Fruit fly (Drosophila melanogaster) whole organism, wandering third instar larva: ENCODE data around the gene Tnpo.

ENCODE experiments used
- Abd-B ChIP-seq: fragments of >200 bp; optimal IDR thresholded peaks from 2 replicates; lab custom pipeline; 2017; ENCODE audit warnings: missing biosample characterization, missing genetic modification characterization
- CG32264 ChIP-seq: fragments of 200-800 bp; sonication (Bioruptor generic); optimal IDR thresholded peaks from 2 replicates; lab custom pipeline; 2016; ENCODE audit warnings: missing biosample characterization, missing genetic modification characterization
- CG9705 ChIP-seq: fragments of 200-800 bp; sonication (Bioruptor generic); optimal IDR thresholded peaks from 2 replicates; lab custom pipeline; 2018; ENCODE audit warnings: missing biosample characterization, mild to moderate bottlenecking, missing genetic modification characterization
- CrebA ChIP-seq: fragments of 200-800 bp; sonication (Bioruptor generic); optimal IDR thresholded peaks from 2 replicates; lab custom pipeline; 2016; ENCODE audit warnings: missing biosample characterization, mild to moderate bottlenecking, missing genetic modification characterization, borderline replicate concordance
- Dfd ChIP-seq: fragments of >200 bp; optimal IDR thresholded peaks from 2 replicates; lab custom pipeline; 2017; ENCODE audit warnings: missing biosample characterization, missing genetic modification characterization
- Jra ChIP-seq: sonication (Bioruptor generic); optimal IDR thresholded peaks from 2 replicates; lab custom pipeline; 2016; ENCODE audit warnings: missing biosample characterization, missing genetic modification characterization
- Myc ChIP-seq: fragments of >200 bp; optimal IDR thresholded peaks from 2 replicates; lab custom pipeline; 2017
- OdsH ChIP-seq: fragments of 200-800 bp; sonication (Bioruptor generic); optimal IDR thresholded peaks from 2 replicates; lab custom pipeline; 2016; ENCODE audit warnings: missing biosample characterization, mild to moderate bottlenecking, missing genetic modification characterization
- Rel ChIP-seq, 2 experiments: fragments of 200-800 bp; sonication (Bioruptor generic) in 1 of 2; optimal IDR thresholded peaks; 2 replicates in 1 of 2; 3 replicates in 1 of 2; lab custom pipeline; 2016 to 2019; ENCODE audit warnings: mild to moderate bottlenecking in 2 of 2, missing biosample characterization in 2 of 2, missing genetic modification characterization in 2 of 2, moderate library complexity in 1 of 2
- Sp1 ChIP-seq: fragments of 200-800 bp; sonication (Bioruptor generic); optimal IDR thresholded peaks from 3 replicates; lab custom pipeline; 2019; ENCODE audit warnings: missing biosample characterization, mild to moderate bottlenecking, missing genetic modification characterization, moderate library complexity
- Vsx2 ChIP-seq: fragments of 200-300, 225-300 bp; sonication (Bioruptor generic); optimal IDR thresholded peaks from 2 replicates; lab custom pipeline; 2018; ENCODE audit warnings: missing biosample characterization, missing genetic modification characterization; ENCODE audit not compliant: partially characterized antibody
- br ChIP-seq: fragments of 200-800 bp; sonication (Bioruptor generic); optimal IDR thresholded peaks from 2 replicates; lab custom pipeline; 2016; ENCODE audit warnings: missing biosample characterization, missing genetic modification characterization
- brk ChIP-seq: fragments of 200-800 bp; sonication (Bioruptor generic); optimal IDR thresholded peaks from 2 replicates; lab custom pipeline; 2016; ENCODE audit warnings: missing biosample characterization, mild to moderate bottlenecking, missing genetic modification characterization
- dl ChIP-seq, 2 experiments: fragments of 175-275, 200-275 bp in 1 of 2; fragments of 200-275 bp in 1 of 2; sonication (Bioruptor generic); optimal IDR thresholded peaks; lab custom pipeline; 2018; ENCODE audit warnings: mild to moderate bottlenecking in 2 of 2, missing biosample characterization in 2 of 2, missing genetic modification characterization in 2 of 2, moderate library complexity in 2 of 2; ENCODE audit not compliant: partially characterized antibody in 2 of 2, insufficient read depth in 1 of 2
- dmrt93B ChIP-seq: fragments of 200-800 bp; sonication (Bioruptor generic); optimal IDR thresholded peaks from 2 replicates; lab custom pipeline; 2018; ENCODE audit warnings: missing biosample characterization, mild to moderate bottlenecking, missing genetic modification characterization
- dsf ChIP-seq: sonication (Bioruptor generic); optimal IDR thresholded peaks from 2 replicates; lab custom pipeline; 2016; ENCODE audit warnings: missing biosample characterization, missing genetic modification characterization, borderline replicate concordance
- ey ChIP-seq: fragments of 200-800 bp; sonication (Bioruptor generic); optimal IDR thresholded peaks from 2 replicates; lab custom pipeline; 2016; ENCODE audit warnings: missing biosample characterization, missing genetic modification characterization
- foxo ChIP-seq, 2 experiments: fragments of 200-800 bp; sonication (Bioruptor generic); optimal IDR thresholded peaks; 2 replicates in 1 of 2; 3 replicates in 1 of 2; lab custom pipeline; 2016 to 2017; ENCODE audit warnings: missing biosample characterization in 2 of 2, missing genetic modification characterization in 2 of 2
- fru ChIP-seq: fragments of 200-800 bp; sonication (Bioruptor generic); optimal IDR thresholded peaks from 3 replicates; lab custom pipeline; 2016; ENCODE audit warnings: missing biosample characterization, mild to moderate bottlenecking, missing genetic modification characterization
- h ChIP-seq: fragments of 200-800 bp; sonication (Bioruptor generic); optimal IDR thresholded peaks from 3 replicates; lab custom pipeline; 2016; ENCODE audit warnings: missing biosample characterization, mild to moderate bottlenecking, missing genetic modification characterization
- jim ChIP-seq: fragments of 175-275, 200-325 bp; sonication (Bioruptor generic); optimal IDR thresholded peaks from 2 replicates; lab custom pipeline; 2016; ENCODE audit warnings: missing biosample characterization, mild to moderate bottlenecking, missing genetic modification characterization
- lola ChIP-seq: fragments of >200 bp; optimal IDR thresholded peaks from 2 replicates; lab custom pipeline; 2017; ENCODE audit warnings: missing biosample characterization, missing genetic modification characterization
- psq ChIP-seq: fragments of 200-800 bp; sonication (Bioruptor generic); optimal IDR thresholded peaks from 3 replicates; lab custom pipeline; 2017; ENCODE audit warnings: missing biosample characterization, mild to moderate bottlenecking, missing genetic modification characterization, moderate library complexity
- rgr ChIP-seq: fragments of 200-800 bp; sonication (Bioruptor generic); optimal IDR thresholded peaks from 3 replicates; lab custom pipeline; 2016; ENCODE audit warnings: missing biosample characterization, mild to moderate bottlenecking, missing genetic modification characterization
- sage ChIP-seq: fragments of 200-800 bp; sonication (Bioruptor generic); optimal IDR thresholded peaks from 2 replicates; lab custom pipeline; 2016; ENCODE audit warnings: missing biosample characterization, mild to moderate bottlenecking, missing genetic modification characterization
- sv ChIP-seq: fragments of 200-800 bp; sonication (Bioruptor generic); optimal IDR thresholded peaks from 3 replicates; lab custom pipeline; 2016; ENCODE audit warnings: missing biosample characterization, missing genetic modification characterization
- woc ChIP-seq: sonication (Bioruptor generic); optimal IDR thresholded peaks from 2 replicates; lab custom pipeline; 2016; ENCODE audit warnings: missing biosample characterization, mild to moderate bottlenecking, missing genetic modification characterization

Tnpo gene

dm6 chr3L:6245646-6246045, 52.4 kb downstream of the Tnpo start, which contains the start of gene Mdr65:
Gene Mdr65, minus strand, starts transcription at chr3L:6245746.
- TF ChIP-seq Rel (GFP tag; optimal IDR thresholded peaks at IDR 0.05; lab: Kevin White, UChicago) (no peak), Rel (tag; optimal IDR thresholded peaks at IDR 0.05; lab: Kevin White, UChicago) (no peak), Sp1 (GFP tag; lab: Kevin White, UChicago) (no peak), sage (GFP tag; lab: Kevin White, UChicago) (no peak), CG9705 (GFP tag; lab: Kevin White, UChicago) (no peak), sv (GFP tag; lab: Kevin White, UChicago) (no peak), CG32264 (GFP tag; lab: Kevin White, UChicago) (no peak), rgr (GFP tag; lab: Kevin White, UChicago) (no peak), Myc (lab: Kevin White, UChicago) (no peak), h (GFP tag; lab: Kevin White, UChicago) (no peak), lola (GFP tag; lab: Kevin White, UChicago) (no peak), Jra (no peak), ey (GFP tag; lab: Kevin White, UChicago) (no peak), fru (GFP tag; lab: Kevin White, UChicago) (no peak), Abd-B (no peak), dsf (no peak), brk (GFP tag; lab: Kevin White, UChicago) (no peak)

- TF ChIP-seq rgr (GFP tag; lab: Kevin White, UChicago), result peak; percentile 15
- TF ChIP-seq dmrt93B (GFP tag; lab: Kevin White, UChicago), result no peak
- TF ChIP-seq ey (GFP tag; lab: Kevin White, UChicago), result peak; percentile 13
- TF ChIP-seq woc (GFP tag; lab: Kevin White, UChicago), result peak; percentile 86
- TF ChIP-seq foxo (GFP tag; optimal IDR thresholded peaks at IDR 0.05; lab: Kevin White, UChicago), result peak in 1 of 2 experiments; percentile 49
- TF ChIP-seq Vsx2 (GFP tag; lab: Kevin White, UChicago), result peak; percentile 13
- TF ChIP-seq CG32264 (GFP tag; lab: Kevin White, UChicago), result no peak
- TF ChIP-seq Dfd, result no peak
- peak; percentile 62 for TF ChIP-seq Rel (GFP tag; optimal IDR thresholded peaks at IDR 0.05; lab: Kevin White, UChicago)
- peak; percentile 46 for TF ChIP-seq Rel (tag; optimal IDR thresholded peaks at IDR 0.05; lab: Kevin White, UChicago)
- no peak for TF ChIP-seq jim (GFP tag; lab: Kevin White, UChicago)
- peak; percentile 33 for TF ChIP-seq fru (GFP tag; lab: Kevin White, UChicago)
- peak; percentile 38 for TF ChIP-seq psq (GFP tag; lab: Kevin White, UChicago)
- TF ChIP-seq br (GFP tag; lab: Kevin White, UChicago), result peak; percentile 2
- peak; percentile 60 for TF ChIP-seq CrebA
- TF ChIP-seq Abd-B, result no peak
- TF ChIP-seq h (GFP tag; lab: Kevin White, UChicago), result peak; percentile 14
- peak; percentile 49 for TF ChIP-seq brk (GFP tag; lab: Kevin White, UChicago)
- TF ChIP-seq dsf, result no peak
- peak; percentile 13 for TF ChIP-seq OdsH (GFP tag; lab: Kevin White, UChicago)
- TF ChIP-seq dl (GFP tag; optimal IDR thresholded peaks at IDR 0.05; lab: Kevin White, UChicago; ENCODE audit: insufficient read depth in 1 of 2, partially characterized antibody in 2 of 2), result no peak
- TF ChIP-seq Sp1 (GFP tag; lab: Kevin White, UChicago), result peak; percentile 39
Observed at dm6 chr3L:6249178-6250078, 56.1 kb downstream of the Tnpo start.
